Worm (Caenorhabditis elegans) whole organism, L4 larva: Measurements from ENCODE around the gene srx-23.
"Not testable (repeated sequence)": the region's sequence is repeated elsewhere in the genome, so short reads cannot be mapped to it uniquely, and the experiment has no call there.

Experiments
- D1046.2 ChIP-seq: fragments of 200-800 bp; sonication (Bioruptor generic); IDR thresholded peaks from 2 replicates; pipeline ENCODE4 v1.3.6; 2022; ENCODE audit warnings: missing genetic modification characterization, missing compliant biosample characterization
- F26F4.8 ChIP-seq: fragments of 200-800 bp; sonication (Bioruptor generic); conservative IDR thresholded peaks from 2 replicates; pipeline ENCODE4 v1.3.6; 2022; ENCODE audit warnings: missing genetic modification characterization, missing compliant biosample characterization
- T20F7.1 ChIP-seq: fragments of 200-800 bp; sonication (Bioruptor generic); optimal IDR thresholded peaks from 2 replicates; lab custom pipeline; 2018; ENCODE audit warnings: mild to moderate bottlenecking, missing genetic modification characterization, missing compliant biosample characterization
- Y105C5A.15 ChIP-seq: fragments of 200-800 bp; sonication (Bioruptor generic); IDR thresholded peaks from 2 replicates; pipeline ENCODE4 v1.3.6; 2022; ENCODE audit warnings: missing genetic modification characterization, missing compliant biosample characterization
- Y48G9A.11 ChIP-seq: fragments of 200-800 bp; sonication (Bioruptor generic); IDR thresholded peaks from 2 replicates; pipeline ENCODE4 v1.3.6; 2022; ENCODE audit warnings: missing genetic modification reagents, missing genetic modification characterization, missing compliant biosample characterization
- Y75B8A.6 ChIP-seq: fragments of 200-800 bp; sonication (Bioruptor generic); IDR thresholded peaks from 2 replicates; pipeline ENCODE4 v1.3.6; 2022; ENCODE audit warnings: missing genetic modification reagents, missing genetic modification characterization, missing compliant biosample characterization
- ZK337.2 ChIP-seq: fragments of 200-800 bp; sonication (Bioruptor generic); IDR thresholded peaks from 2 replicates; pipeline ENCODE4 v1.3.6; 2022; ENCODE audit warnings: missing genetic modification reagents, missing genetic modification characterization, missing compliant biosample characterization
- arid-1 ChIP-seq: fragments of 200-800 bp; sonication (Bioruptor generic); conservative IDR thresholded peaks from 2 replicates; pipeline ENCODE4 v1.3.6; 2022; ENCODE audit warnings: missing genetic modification reagents, missing genetic modification characterization, missing compliant biosample characterization
- cey-2 ChIP-seq: sonication (generic microtip); optimal IDR thresholded peaks from 3 replicates; lab custom pipeline; 2017; ENCODE audit warnings: missing genetic modification characterization, mild to moderate bottlenecking, missing compliant biosample characterization, antibody characterized with exemption, borderline replicate concordance; ENCODE audit not compliant: insufficient read depth
- ctbp-1 ChIP-seq: fragments of 200-800 bp; sonication (Bioruptor generic); IDR thresholded peaks from 2 replicates; pipeline ENCODE4 v1.3.6; 2022; ENCODE audit warnings: missing genetic modification reagents, missing genetic modification characterization, missing compliant biosample characterization
- daf-19 ChIP-seq: fragments of 200-800 bp; sonication (Bioruptor generic); conservative IDR thresholded peaks from 2 replicates; pipeline ENCODE4 v1.3.6; 2022; ENCODE audit warnings: missing genetic modification characterization, missing compliant biosample characterization
- dmd-6 ChIP-seq: fragments of 200-800 bp; sonication (Bioruptor generic); IDR thresholded peaks from 2 replicates; pipeline ENCODE4 v1.3.6; 2022; ENCODE audit warnings: missing genetic modification reagents, missing genetic modification characterization, missing compliant biosample characterization
- dmd-8 ChIP-seq: fragments of 200-800 bp; sonication (Bioruptor generic); IDR thresholded peaks from 2 replicates; pipeline ENCODE4 v1.3.6; 2022; ENCODE audit warnings: missing genetic modification characterization, missing compliant biosample characterization
- duxl-1 ChIP-seq: sonication (generic microtip); optimal IDR thresholded peaks from 2 replicates; lab custom pipeline; 2016; ENCODE audit warnings: mild to moderate bottlenecking, missing genetic modification characterization, moderate library complexity, missing compliant biosample characterization; ENCODE audit not compliant: poor library complexity
- hlh-30 ChIP-seq: sonication (generic microtip); optimal IDR thresholded peaks from 2 replicates; lab custom pipeline; 2017; ENCODE audit warnings: antibody characterized with exemption, mild to moderate bottlenecking, missing genetic modification characterization, missing compliant biosample characterization; ENCODE audit not compliant: insufficient read depth
- hmg-1.1 ChIP-seq: fragments of 200-800 bp; sonication (Bioruptor generic); IDR thresholded peaks from 2 replicates; pipeline ENCODE4 v1.3.6; 2022; ENCODE audit warnings: missing genetic modification reagents, missing genetic modification characterization, missing compliant biosample characterization
- lim-7 ChIP-seq: fragments of 200-800 bp; sonication (Bioruptor generic); IDR thresholded peaks from 2 replicates; pipeline ENCODE4 v1.3.6; 2022; ENCODE audit warnings: missing genetic modification characterization, missing compliant biosample characterization
- lin-1 ChIP-seq: fragments of 200-800 bp; sonication (Bioruptor generic); IDR thresholded peaks from 2 replicates; pipeline ENCODE4 v1.3.6; 2022; ENCODE audit warnings: missing genetic modification reagents, missing genetic modification characterization, missing compliant biosample characterization
- lir-3 ChIP-seq: sonication (generic microtip); optimal IDR thresholded peaks from 2 replicates; lab custom pipeline; 2016; ENCODE audit warnings: mild to moderate bottlenecking, missing genetic modification characterization, missing compliant biosample characterization
- nhr-41 ChIP-seq: fragments of 200-800 bp; sonication (Bioruptor generic); IDR thresholded peaks from 2 replicates; pipeline ENCODE4 v1.3.6; 2022; ENCODE audit warnings: missing genetic modification reagents, missing genetic modification characterization, missing compliant biosample characterization
- pha-4 ChIP-seq, 2 experiments: fragments of 150-350 bp in 1 of 2; fragments of 200-800 bp in 1 of 2; sonication (Bioruptor generic) in 1 of 2; IDR thresholded peaks in 1 of 2; optimal IDR thresholded peaks in 1 of 2; 2 replicates each; pipeline versions ENCODE4 v1.3.6 to Lab custom; 2014 to 2022; ENCODE audit warnings: missing genetic modification characterization in 2 of 2, missing genetic modification reagents in 2 of 2, missing biosample characterization in 1 of 2, missing compliant biosample characterization in 1 of 2
- php-3 ChIP-seq: fragments of 200-800 bp; sonication (Bioruptor generic); IDR thresholded peaks from 2 replicates; pipeline ENCODE4 v1.3.6; 2022; ENCODE audit warnings: missing genetic modification reagents, missing genetic modification characterization, missing compliant biosample characterization
- tra-1 ChIP-seq: fragments of 200-800 bp; sonication (Bioruptor generic); IDR thresholded peaks from 2 replicates; pipeline ENCODE4 v1.3.6; 2022; ENCODE audit warnings: missing genetic modification reagents, missing genetic modification characterization, missing compliant biosample characterization
- unc-62 ChIP-seq, 3 experiments: fragments of 150-350 bp in 1 of 3; sonication (generic microtip); optimal IDR thresholded peaks in 2 of 3; peaks in 1 of 3; 1 replicate in 1 of 3; 2 replicates in 2 of 3; lab custom pipeline; 2014 to 2017; ENCODE audit warnings: missing biosample characterization in 3 of 3, missing genetic modification characterization in 3 of 3, missing genetic modification reagents in 3 of 3, missing genotype in 1 of 3
- vab-7 ChIP-seq: fragments of 200-800 bp; sonication (Bioruptor generic); IDR thresholded peaks from 2 replicates; pipeline ENCODE4 v1.3.6; 2022; ENCODE audit warnings: missing genetic modification reagents, missing genetic modification characterization, missing compliant biosample characterization
- zip-2 ChIP-seq: fragments of 150-350 bp; optimal IDR thresholded peaks from 2 replicates; lab custom pipeline; 2014; ENCODE audit warnings: missing biosample characterization, missing genetic modification characterization

The srx-23 gene

ce11 chrV:695914-696313 lies 13.8 kb downstream of the srx-23 start, which contains the start of gene srj-52:
Gene srj-52 (minus strand): TSS chrV:696014.
- TF ChIP-seq unc-62 (GFP tag; optimal IDR thresholded peaks at IDR 0.05 in 1 of 2; lab: Kevin White, UChicago) (peak in 1 of 2 experiments; percentile 57), unc-62 (tag; optimal IDR thresholded peaks at IDR 0.05; lab: Kevin White, UChicago) (no peak), arid-1 (no peak), ZK337.2 (GFP tag; lab: Robert Waterston, UW) (no peak)

ce11 chrV:699051-699450 lies 16.9 kb downstream of the srx-23 start:
- TF ChIP-seq daf-19 (GFP tag; lab: Robert Waterston, UW) (no peak), D1046.2 (GFP tag; lab: Robert Waterston, UW) (no peak), zip-2 (tag; lab: Kevin White, UChicago) (peak; percentile 92)

- no peak for TF ChIP-seq lir-3 (tag; lab: Kevin White, UChicago)
- TF ChIP-seq T20F7.1: no peak
- 0 out of 2 replicates have a peak, but pooled peaks have one; percentile 27 for TF ChIP-seq dmd-6 (GFP tag; lab: Robert Waterston, UW)
- TF ChIP-seq hmg-1.1 (GFP tag; lab: Robert Waterston, UW): no peak
Observed at ce11 chrV:699489-700129, 17.5 kb downstream of the srx-23 start, which contains the start of the genes ugt-29 and srx-5. Gene ugt-29 (minus strand): TSS chrV:699589. Gene srx-5 (plus strand): TSS chrV:700079.

- TF ChIP-seq Y48G9A.11: no peak
- no peak for TF ChIP-seq duxl-1 (tag; lab: Kevin White, UChicago)
- TF ChIP-seq cey-2: no peak
- no peak for TF ChIP-seq tra-1
- TF ChIP-seq ZK337.2 (GFP tag; lab: Robert Waterston, UW): no peak
- no peak for TF ChIP-seq hlh-30 (tag; lab: Kevin White, UChicago)
Observed at ce11 chrV:702260-702659, 20.1 kb downstream of the srx-23 start, which contains the start of gene srbc-37. Gene srbc-37 (plus strand): TSS chrV:702560.

ce11 chrV:706449-706848 lies 24.3 kb downstream of the srx-23 start:
- peak; percentile 51 for TF ChIP-seq dmd-6 (GFP tag; lab: Robert Waterston, UW)
- peak; percentile 11; the same call in 1 of the 2 replicates for TF ChIP-seq nhr-41 (GFP tag; lab: Robert Waterston, UW)
- TF ChIP-seq Y105C5A.15 (GFP tag; lab: Robert Waterston, UW): 0 out of 2 replicates have a peak, but pooled peaks have one; percentile 28
- TF ChIP-seq F26F4.8 (GFP tag; lab: Robert Waterston, UW): peak; percentile 71; the same call in 1 of the 2 replicates
- 0 out of 2 replicates have a peak, but pooled peaks have one; percentile 24 for TF ChIP-seq Y75B8A.6 (GFP tag; lab: Robert Waterston, UW)
- peak; percentile 48; the same call in 1 of the 2 replicates for TF ChIP-seq ctbp-1 (GFP tag; lab: Robert Waterston, UW)
- TF ChIP-seq Y48G9A.11: 0 out of 2 replicates have a peak, but pooled peaks have one; percentile 34
- peak; percentile 88 for TF ChIP-seq dmd-8 (GFP tag; lab: Robert Waterston, UW)
- peak; percentile 59; the same call in 1 of the 2 replicates for TF ChIP-seq tra-1
- TF ChIP-seq hmg-1.1 (GFP tag; lab: Robert Waterston, UW): peak; percentile 66
- peak; percentile 51; the same call in 1 of the 2 replicates for TF ChIP-seq lin-1 (GFP tag; lab: Robert Waterston, UW)
- peak; percentile 51; the same call in 1 of the 2 replicates for TF ChIP-seq pha-4 (GFP tag; IDR thresholded peaks at IDR 0.05; lab: Robert Waterston, UW)
- TF ChIP-seq pha-4 (tag; optimal IDR thresholded peaks at IDR 0.05; lab: Kevin White, UChicago): not testable (repeated sequence)
- TF ChIP-seq D1046.2 (GFP tag; lab: Robert Waterston, UW): 0 out of 2 replicates have a peak, but pooled peaks have one; percentile 65
- peak; percentile 68 for TF ChIP-seq arid-1
- TF ChIP-seq lim-7 (GFP tag; lab: Robert Waterston, UW): peak; percentile 87
- TF ChIP-seq php-3 (GFP tag; lab: Robert Waterston, UW): peak; percentile 57; the same call in 1 of the 2 replicates
- peak; percentile 73 for TF ChIP-seq vab-7
